Worm (Caenorhabditis elegans) whole organism, L4 larva: ENCODE results near the gene F35E8.2.

ENCODE experiments used
- ama-1 ChIP-seq: fragments of 150-350 bp; optimal IDR thresholded peaks from 2 replicates; lab custom pipeline; 2014; ENCODE audit warnings: inconsistent platforms, mixed read lengths
- ceh-82 ChIP-seq: sonication (generic microtip); optimal IDR thresholded peaks from 2 replicates; lab custom pipeline; 2017; ENCODE audit warnings: missing biosample characterization, missing genetic modification characterization
- dpl-1 ChIP-seq: fragments of 150-350 bp; optimal IDR thresholded peaks from 2 replicates; lab custom pipeline; 2014; ENCODE audit warnings: missing biosample characterization, missing genetic modification reagents, missing genetic modification characterization
- hif-1 ChIP-seq, 2 experiments: sonication (generic microtip); optimal IDR thresholded peaks; 2 replicates each; lab custom pipeline; 2016 to 2017; ENCODE audit warnings: missing compliant biosample characterization in 2 of 2, missing genetic modification characterization in 2 of 2, missing genetic modification reagents in 2 of 2, missing genotype in 2 of 2, mild to moderate bottlenecking in 1 of 2
- jun-1 ChIP-seq: fragments of 150-350 bp; optimal IDR thresholded peaks from 2 replicates; lab custom pipeline; 2014; ENCODE audit warnings: missing biosample characterization, missing genetic modification reagents, missing genetic modification characterization
- lin-13 ChIP-seq: fragments of 150-350 bp; optimal IDR thresholded peaks from 2 replicates; lab custom pipeline; 2014; ENCODE audit warnings: missing biosample characterization, missing genetic modification reagents, missing genetic modification characterization
- mxl-3 ChIP-seq: fragments of 200-800 bp; sonication (Bioruptor generic); optimal IDR thresholded peaks from 2 replicates; lab custom pipeline; 2018; ENCODE audit warnings: mild to moderate bottlenecking, missing genetic modification characterization, missing compliant biosample characterization
- tag-97 ChIP-seq: fragments of 200-800 bp; sonication (Bioruptor generic); IDR thresholded peaks from 2 replicates; pipeline ENCODE4 v1.3.6; 2022; ENCODE audit warnings: missing genetic modification characterization, missing compliant biosample characterization
- ztf-11 ChIP-seq: fragments of 150-350 bp; optimal IDR thresholded peaks from 2 replicates; lab custom pipeline; 2014; ENCODE audit warnings: missing biosample characterization, missing genetic modification characterization

ce11 chrV:15914774-15915173 lies 9.3 kb downstream of the F35E8.2 start:
- TF ChIP-seq ztf-11 (tag; lab: Kevin White, UChicago), result no peak
- TF ChIP-seq lin-13 (GFP tag; lab: Kevin White, UChicago), result no peak
- TF ChIP-seq jun-1 (tag; lab: Kevin White, UChicago), result no peak
- no peak for TF ChIP-seq tag-97
- no peak for TF ChIP-seq dpl-1 (GFP tag; lab: Kevin White, UChicago)
- TF ChIP-seq mxl-3 (GFP tag; lab: Kevin White, UChicago), result no peak
- TF ChIP-seq hif-1 (tag; optimal IDR thresholded peaks at IDR 0.05; lab: Kevin White, UChicago), result no peak
- no peak for TF ChIP-seq ceh-82
- no peak for TF ChIP-seq ama-1
